Fruit fly (Drosophila melanogaster): Measurements from ENCODE around the gene Wdr81.

The Wdr81 gene

dm6 chr2L:12007331-12007791 is 13.4 kb downstream of the Wdr81 start (continued):
- peak; percentile 100 for TF ChIP-seq CG15479 (GFP tag; optimal IDR thresholded peaks at IDR 0.05)
- TF ChIP-seq CG2116 (GFP tag; optimal IDR thresholded peaks at IDR 0.05): no peak
- peak; percentile 13 to 26 for TF ChIP-seq dpn (GFP tag; optimal IDR thresholded peaks at IDR 0.05)
- TF ChIP-seq CG3281 (GFP tag; optimal IDR thresholded peaks at IDR 0.05): peak; percentile 63
- TF ChIP-seq CG14667 (GFP tag; IDR thresholded peaks at IDR 0.05): no peak
- peak; percentile 81 for TF ChIP-seq ac (GFP tag; optimal IDR thresholded peaks at IDR 0.05)
- peak; percentile 21 for TF ChIP-seq CoRest (tag; optimal IDR thresholded peaks at IDR 0.05)
- peak; percentile 0 for TF ChIP-seq Ets97D (GFP tag; optimal IDR thresholded peaks at IDR 0.05)
- TF ChIP-seq da (GFP tag; optimal IDR thresholded peaks at IDR 0.05): no peak
- TF ChIP-seq gfzf (GFP tag; optimal IDR thresholded peaks at IDR 0.05): no peak
- TF ChIP-seq zen2 (GFP tag; IDR thresholded peaks at IDR 0.05; ENCODE audit: partially characterized antibody): no peak
- TF ChIP-seq nerfin-2 (GFP tag; IDR thresholded peaks at IDR 0.05; ENCODE audit: partially characterized antibody): no peak
- TF ChIP-seq pho (GFP tag; optimal IDR thresholded peaks at IDR 0.05): peak; percentile 28
- peak; percentile 90 for TF ChIP-seq CG18262 (tag; optimal IDR thresholded peaks at IDR 0.05)
- peak; percentile 68 for TF ChIP-seq CG33557 (GFP tag; optimal IDR thresholded peaks at IDR 0.05)
- TF ChIP-seq Sin3A (optimal IDR thresholded peaks at IDR 0.05): no peak
- no peak for TF ChIP-seq sr (GFP tag; IDR thresholded peaks at IDR 0.05)
- no peak for TF ChIP-seq pan (optimal IDR thresholded peaks at IDR 0.05)
- no peak for TF ChIP-seq pan (GFP tag; optimal IDR thresholded peaks at IDR 0.05 in 1 of 2, IDR thresholded peaks at IDR 0.05 in 1 of 2)
- peak; percentile 14 for TF ChIP-seq Bdp1 (GFP tag; optimal IDR thresholded peaks at IDR 0.05)
- peak; percentile 9 to 69 for TF ChIP-seq Hr51 (GFP tag; optimal IDR thresholded peaks at IDR 0.05)
- no peak for TF ChIP-seq HLH3B (GFP tag; IDR thresholded peaks at IDR 0.05)
- no peak for TF ChIP-seq CG43689 (GFP tag; IDR thresholded peaks at IDR 0.05)

- peak; percentile 96 for TF ChIP-seq fd96Cb (tag; optimal IDR thresholded peaks at IDR 0.05)
- no peak for TF ChIP-seq CG15479 (GFP tag; optimal IDR thresholded peaks at IDR 0.05)
- no peak for TF ChIP-seq yki (optimal IDR thresholded peaks at IDR 0.05)
- no peak for TF ChIP-seq D (optimal IDR thresholded peaks at IDR 0.05)
- TF ChIP-seq D (GFP tag; optimal IDR thresholded peaks at IDR 0.05): peak; percentile 97
- TF ChIP-seq CG4820 (GFP tag; optimal IDR thresholded peaks at IDR 0.05): peak; percentile 91
- peak; percentile 86 for TF ChIP-seq CG11723 (GFP tag; optimal IDR thresholded peaks at IDR 0.05)
- peak; percentile 99 for TF ChIP-seq nmo (GFP tag; optimal IDR thresholded peaks at IDR 0.05)
- peak; percentile 92 for TF ChIP-seq nerfin-1 (tag; optimal IDR thresholded peaks at IDR 0.05)
- peak; percentile 75 for TF ChIP-seq exex (tag; optimal IDR thresholded peaks at IDR 0.05)
- peak; percentile 97 for TF ChIP-seq dmrt11E (tag; optimal IDR thresholded peaks at IDR 0.05)
- TF ChIP-seq Taf1 (GFP tag; IDR thresholded peaks at IDR 0.05): no peak
- peak; percentile 100 for TF ChIP-seq CG9727 (GFP tag; optimal IDR thresholded peaks at IDR 0.05)
- peak; percentile 96 for TF ChIP-seq CG13775 (GFP tag; optimal IDR thresholded peaks at IDR 0.05)
- peak; percentile 81 for TF ChIP-seq CG18476 (GFP tag; optimal IDR thresholded peaks at IDR 0.05)
- peak; percentile 93 for TF ChIP-seq CG1602 (GFP tag; optimal IDR thresholded peaks at IDR 0.05)
- peak; percentile 97 for TF ChIP-seq phol (tag; optimal IDR thresholded peaks at IDR 0.05)
- TF ChIP-seq schlank (tag; optimal IDR thresholded peaks at IDR 0.05): peak; percentile 6
- TF ChIP-seq CG30431 (GFP tag; optimal IDR thresholded peaks at IDR 0.05): peak; percentile 87
- TF ChIP-seq pan (optimal IDR thresholded peaks at IDR 0.05): peak in 1 of 2 experiments; percentile 79
- peak in 1 of 2 experiments; percentile 69 for TF ChIP-seq pan (GFP tag; optimal IDR thresholded peaks at IDR 0.05 in 1 of 2, IDR thresholded peaks at IDR 0.05 in 1 of 2)
- peak; percentile 65 to 75 for TF ChIP-seq chif (GFP tag; optimal IDR thresholded peaks at IDR 0.05)
- peak; percentile 96 for TF ChIP-seq CG12104 (GFP tag; optimal IDR thresholded peaks at IDR 0.05)
- peak; percentile 86 for TF ChIP-seq Fer2 (tag; optimal IDR thresholded peaks at IDR 0.05)
- TF ChIP-seq trem (tag; optimal IDR thresholded peaks at IDR 0.05): peak; percentile 93
- TF ChIP-seq mam (GFP tag; optimal IDR thresholded peaks at IDR 0.05): peak; percentile 69
- peak; percentile 97 for TF ChIP-seq CG10209 (GFP tag; optimal IDR thresholded peaks at IDR 0.05)
- peak; percentile 94 for TF ChIP-seq Hand (GFP tag; optimal IDR thresholded peaks at IDR 0.05)
These were observed 14.1 kb downstream of the Wdr81 start for dm6 chr2L:12006397-12007330.
